Worm (Caenorhabditis elegans) whole organism, early embryonic: ENCODE measurements around the gene blos-4.

Experiments
- B0310.2 ChIP-seq: sonication (generic microtip); optimal IDR thresholded peaks from 2 replicates; lab custom pipeline; 2016; ENCODE audit warnings: mild to moderate bottlenecking, missing genetic modification characterization, missing compliant biosample characterization
- F13C5.2 ChIP-seq: sonication (generic microtip); optimal IDR thresholded peaks from 2 replicates; lab custom pipeline; 2017; ENCODE audit warnings: mild to moderate bottlenecking, missing genetic modification characterization, inconsistent platforms, missing compliant biosample characterization
- aly-1 ChIP-seq: sonication (generic microtip); optimal IDR thresholded peaks from 2 replicates; lab custom pipeline; 2016; ENCODE audit warnings: missing genetic modification characterization, missing compliant biosample characterization
- ama-1 ChIP-seq: fragments of 150-350 bp; optimal IDR thresholded peaks from 2 replicates; lab custom pipeline; 2014
- ceh-13 ChIP-seq: fragments of 200-800 bp; sonication (Bioruptor generic); optimal IDR thresholded peaks from 2 replicates; lab custom pipeline; 2018; ENCODE audit warnings: mild to moderate bottlenecking, missing genetic modification characterization, missing compliant biosample characterization
- ceh-36 ChIP-seq: sonication (generic microtip); optimal IDR thresholded peaks from 2 replicates; lab custom pipeline; 2016; ENCODE audit warnings: missing genetic modification characterization, inconsistent platforms, missing compliant biosample characterization
- ets-7 ChIP-seq: sonication (generic microtip); optimal IDR thresholded peaks from 2 replicates; lab custom pipeline; 2016; ENCODE audit warnings: missing genotype, missing genetic modification characterization, missing compliant biosample characterization
- flt-1 ChIP-seq: fragments of 200-800 bp; sonication (Bioruptor generic); IDR thresholded peaks from 2 replicates; pipeline ENCODE4 v1.3.6; 2022; ENCODE audit warnings: missing genetic modification characterization, missing compliant biosample characterization
- hmbx-1 ChIP-seq: sonication (generic microtip); optimal IDR thresholded peaks from 2 replicates; lab custom pipeline; 2016; ENCODE audit warnings: mild to moderate bottlenecking, missing genetic modification characterization, missing compliant biosample characterization
- hmg-4 ChIP-seq: fragments of 200-800 bp; sonication (Bioruptor generic); optimal IDR thresholded peaks from 2 replicates; lab custom pipeline; 2018; ENCODE audit warnings: mild to moderate bottlenecking, missing genetic modification characterization, missing compliant biosample characterization
- hnd-1 ChIP-seq: sonication (generic microtip); optimal IDR thresholded peaks from 2 replicates; lab custom pipeline; 2016; ENCODE audit warnings: missing genetic modification characterization, missing compliant biosample characterization
- pes-1 ChIP-seq: fragments of 200-800 bp; sonication (Bioruptor generic); IDR thresholded peaks from 2 replicates; pipeline ENCODE4 v1.3.6; 2022; ENCODE audit warnings: missing genetic modification reagents, missing genetic modification characterization, missing compliant biosample characterization
- scrt-1 ChIP-seq: fragments of 200-800 bp; sonication (Bioruptor generic); IDR thresholded peaks from 2 replicates; pipeline ENCODE4 v1.3.6; 2022; ENCODE audit warnings: missing genetic modification characterization, missing compliant biosample characterization
- sea-1 ChIP-seq: fragments of 200-800 bp; sonication (Bioruptor generic); conservative IDR thresholded peaks from 2 replicates; pipeline ENCODE4 v1.3.6; 2022; ENCODE audit warnings: missing genetic modification characterization, missing compliant biosample characterization
- tbx-11 ChIP-seq: fragments of 200-800 bp; sonication (Bioruptor generic); IDR thresholded peaks from 2 replicates; pipeline ENCODE4 v1.3.6; 2022; ENCODE audit warnings: missing genetic modification characterization, missing compliant biosample characterization
- tbx-37 ChIP-seq: fragments of 200-800 bp; sonication (Bioruptor generic); conservative IDR thresholded peaks from 2 replicates; pipeline ENCODE4 v1.3.6; 2022; ENCODE audit warnings: missing genetic modification reagents, missing genetic modification characterization, missing compliant biosample characterization
- tra-4 ChIP-seq: sonication (generic microtip); optimal IDR thresholded peaks from 2 replicates; lab custom pipeline; 2017; ENCODE audit warnings: missing genetic modification characterization, missing compliant biosample characterization

The blos-4 gene

DNA sequence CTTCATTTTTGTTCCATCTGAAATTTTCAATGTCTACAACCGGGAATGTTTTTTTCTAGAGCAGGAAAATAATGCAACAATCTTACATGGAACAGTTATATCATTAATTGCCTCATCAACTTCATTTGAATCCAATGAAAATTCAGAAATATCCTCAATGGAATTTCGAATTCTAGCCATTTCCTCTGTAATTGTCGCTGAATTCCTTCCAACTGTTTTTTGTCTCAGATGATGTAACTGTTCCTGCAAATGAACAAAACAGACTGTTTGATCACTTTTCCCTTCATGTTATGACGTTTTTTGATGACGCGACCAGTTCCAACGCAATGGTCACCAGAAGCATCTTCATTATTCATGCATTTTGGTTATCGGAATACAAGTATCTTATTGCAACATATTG lies 23.6 kb upstream of the blos-4 start:
- TF ChIP-seq ceh-36 (tag; lab: Kevin White, UChicago), result no peak
- TF ChIP-seq hmbx-1 (tag; lab: Kevin White, UChicago), result no peak
- no peak for TF ChIP-seq ets-7
- no peak for TF ChIP-seq hnd-1
- TF ChIP-seq scrt-1, result no peak
- TF ChIP-seq ama-1, result no peak
- no peak for TF ChIP-seq hmg-4 (GFP tag; lab: Kevin White, UChicago)
- TF ChIP-seq tra-4 (tag; lab: Kevin White, UChicago), result no peak
- no peak for TF ChIP-seq flt-1 (GFP tag; lab: Robert Waterston, UW)
- TF ChIP-seq tbx-11 (GFP tag; lab: Robert Waterston, UW), result no peak
- no peak for TF ChIP-seq F13C5.2 (tag; lab: Kevin White, UChicago)
- no peak for TF ChIP-seq ceh-13 (GFP tag; lab: Kevin White, UChicago)
- no peak for TF ChIP-seq B0310.2 (tag; lab: Kevin White, UChicago)
- no peak for TF ChIP-seq aly-1 (tag; lab: Kevin White, UChicago)
- TF ChIP-seq pes-1 (GFP tag; lab: Robert Waterston, UW), result no peak

DNA sequence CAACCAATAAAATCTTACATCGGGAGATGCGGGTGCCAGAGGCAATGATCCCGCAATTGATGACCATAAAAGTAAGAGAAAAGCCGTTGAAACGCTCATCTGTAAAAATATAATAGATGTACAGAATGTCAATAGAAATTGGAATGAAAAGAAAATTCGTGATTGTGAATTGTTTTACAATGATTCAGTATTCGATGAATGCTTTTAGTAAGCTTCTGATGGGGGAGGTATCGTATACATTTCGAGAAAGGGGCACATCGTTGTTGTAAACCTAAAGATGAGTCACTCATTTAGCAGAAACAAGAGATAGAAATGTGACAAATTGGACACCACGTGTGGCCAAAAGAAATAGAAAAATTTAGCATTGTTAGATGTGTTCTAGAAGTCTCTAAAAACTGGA lies 22.5 kb upstream of the blos-4 start, which contains the start of gene C30B5.6:
TSS of gene C30B5.6 (minus strand) at position 101 of the 400 bp plus-strand sequence.
- TF ChIP-seq ceh-13 (GFP tag; lab: Kevin White, UChicago) (no peak), hmg-4 (GFP tag; lab: Kevin White, UChicago) (no peak), hnd-1 (no peak), B0310.2 (tag; lab: Kevin White, UChicago) (no peak), sea-1 (GFP tag; lab: Robert Waterston, UW) (no peak), pes-1 (GFP tag; lab: Robert Waterston, UW) (no peak), tbx-11 (GFP tag; lab: Robert Waterston, UW) (no peak), hmbx-1 (tag; lab: Kevin White, UChicago) (no peak), aly-1 (tag; lab: Kevin White, UChicago) (no peak)

DNA sequence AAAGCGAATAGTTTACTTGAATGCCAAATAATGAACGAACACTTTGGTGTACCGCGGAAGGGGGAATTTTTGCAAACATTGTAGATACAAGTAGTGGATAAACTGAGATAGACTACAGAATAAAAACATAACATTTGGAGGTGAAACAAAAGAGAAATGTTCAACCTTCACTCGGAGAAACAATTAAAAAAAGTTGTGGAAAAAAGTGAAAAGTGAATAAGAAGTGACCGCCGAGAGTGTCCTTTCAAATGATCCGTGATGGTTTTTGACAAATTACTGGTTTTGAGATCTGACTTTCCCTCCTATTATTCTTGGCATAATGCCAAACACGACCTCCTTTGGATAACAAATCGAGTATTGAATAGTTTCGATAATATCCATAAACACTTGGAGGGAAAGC lies 21.3 kb upstream of the blos-4 start:
- no peak for TF ChIP-seq sea-1 (GFP tag; lab: Robert Waterston, UW)
- no peak for TF ChIP-seq F13C5.2 (tag; lab: Kevin White, UChicago)
- no peak for TF ChIP-seq scrt-1
- TF ChIP-seq ets-7, result no peak

- no peak for TF ChIP-seq ets-7
Measured at ce11 chrII:6226995-6227394, 18.1 kb upstream of the blos-4 start, which contains the start of gene srsy-2. srsy-2 (minus strand) TSS chrII:6227095.

DNA sequence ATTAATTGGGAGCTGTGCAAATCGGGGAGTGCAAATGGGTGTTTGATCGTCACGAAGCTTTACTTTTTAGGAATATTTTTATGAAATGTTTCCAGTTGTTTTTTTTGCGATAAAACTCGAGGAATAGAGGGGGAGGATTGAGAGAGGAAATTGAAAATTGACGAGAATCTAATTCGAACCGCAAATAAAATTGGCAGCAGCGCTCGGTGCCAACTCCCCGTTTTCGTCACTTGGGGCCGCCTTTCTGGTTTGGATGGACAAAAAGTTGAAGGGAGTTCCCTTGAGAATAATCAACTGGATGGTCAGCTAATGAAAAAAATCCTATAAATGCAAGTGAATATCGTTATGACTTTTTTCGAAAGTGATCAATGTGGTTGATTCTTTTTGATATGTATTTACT lies 14.9 kb upstream of the blos-4 start:
- TF ChIP-seq tbx-37 (GFP tag; lab: Robert Waterston, UW), result no peak
- no peak for TF ChIP-seq tbx-11 (GFP tag; lab: Robert Waterston, UW)
- no peak for TF ChIP-seq ama-1
- no peak for TF ChIP-seq ceh-36 (tag; lab: Kevin White, UChicago)
- no peak for TF ChIP-seq hnd-1
- TF ChIP-seq ceh-13 (GFP tag; lab: Kevin White, UChicago), result no peak
- no peak for TF ChIP-seq B0310.2 (tag; lab: Kevin White, UChicago)
- TF ChIP-seq aly-1 (tag; lab: Kevin White, UChicago), result no peak
- no peak for TF ChIP-seq scrt-1
- no peak for TF ChIP-seq F13C5.2 (tag; lab: Kevin White, UChicago)
- TF ChIP-seq tra-4 (tag; lab: Kevin White, UChicago), result no peak
- no peak for TF ChIP-seq flt-1 (GFP tag; lab: Robert Waterston, UW)
- no peak for TF ChIP-seq ets-7

ce11 chrII:6235432-6236092 lies 9.5 kb upstream of the blos-4 start, which contains the start of gene T24H7.9:
T24H7.9 (minus strand) TSS chrII:6235505.
- TF ChIP-seq scrt-1, result no peak
- TF ChIP-seq flt-1 (GFP tag; lab: Robert Waterston, UW), result no peak
- TF ChIP-seq aly-1 (tag; lab: Kevin White, UChicago), result no peak
- no peak for TF ChIP-seq tbx-11 (GFP tag; lab: Robert Waterston, UW)
- no peak for TF ChIP-seq ama-1
- TF ChIP-seq B0310.2 (tag; lab: Kevin White, UChicago), result no peak
- no peak for TF ChIP-seq sea-1 (GFP tag; lab: Robert Waterston, UW)
- TF ChIP-seq ets-7, result no peak

ce11 chrII:6236093-6236945 lies 8.7 kb upstream of the blos-4 start:
- TF ChIP-seq flt-1 (GFP tag; lab: Robert Waterston, UW) (no peak), hnd-1 (no peak), scrt-1 (no peak), sea-1 (GFP tag; lab: Robert Waterston, UW) (no peak), tra-4 (tag; lab: Kevin White, UChicago) (no peak), tbx-37 (GFP tag; lab: Robert Waterston, UW) (no peak), B0310.2 (tag; lab: Kevin White, UChicago) (no peak), ama-1 (no peak), F13C5.2 (tag; lab: Kevin White, UChicago) (no peak)

ce11 chrII:6241758-6242157 lies 3.3 kb upstream of the blos-4 start, which contains the start of gene T24H7.8:
T24H7.8 (plus strand) TSS chrII:6242058.
- no peak for TF ChIP-seq ets-7
- TF ChIP-seq hnd-1, result no peak
- no peak for TF ChIP-seq F13C5.2 (tag; lab: Kevin White, UChicago)
- no peak for TF ChIP-seq sea-1 (GFP tag; lab: Robert Waterston, UW)
- no peak for TF ChIP-seq hmg-4 (GFP tag; lab: Kevin White, UChicago)
- no peak for TF ChIP-seq ceh-13 (GFP tag; lab: Kevin White, UChicago)
- no peak for TF ChIP-seq tbx-37 (GFP tag; lab: Robert Waterston, UW)
- TF ChIP-seq scrt-1, result no peak
